Fruit fly (Drosophila melanogaster): ENCODE data around the gene Pglym87.
A peak's percentile ranks its signal among the peaks of the same experiment; 100 is the strongest.

Pglym87 gene

DNA sequence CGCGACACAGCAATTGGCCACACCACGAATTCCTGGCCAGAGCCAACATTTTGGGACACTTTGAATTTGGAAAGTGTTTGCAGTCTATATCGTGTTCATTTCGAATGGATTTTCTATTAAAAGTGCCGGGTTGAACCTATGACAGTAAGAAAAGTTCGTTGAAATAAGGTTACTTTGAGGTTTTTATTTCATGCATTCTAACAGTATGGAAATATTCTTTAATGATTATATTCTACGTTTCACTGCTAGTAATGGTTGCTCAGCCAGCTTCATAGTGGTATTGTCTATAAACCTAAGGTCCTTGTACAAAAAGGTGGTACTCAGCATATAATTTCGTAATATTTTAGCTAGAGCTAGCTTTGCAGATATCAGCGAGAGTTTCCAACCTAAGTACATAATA, at the start of gene Pglym87:
TSS of gene Pglym87 (minus strand) at position 101 of the 400 bp plus-strand sequence.
- TF ChIP-seq CG15336 (GFP tag; IDR thresholded peaks at IDR 0.05) (no peak), Eip75B (GFP tag; optimal IDR thresholded peaks at IDR 0.05) (no peak), esn (GFP tag; optimal IDR thresholded peaks at IDR 0.05) (no peak), CG10631 (GFP tag; optimal IDR thresholded peaks at IDR 0.05) (no peak), vri (GFP tag; optimal IDR thresholded peaks at IDR 0.05) (no peak), CG1621 (tag; optimal IDR thresholded peaks at IDR 0.05) (no peak), Met (GFP tag; optimal IDR thresholded peaks at IDR 0.05) (no peak), CG7368 (GFP tag; optimal IDR thresholded peaks at IDR 0.05) (no peak), Hr39 (GFP tag; optimal IDR thresholded peaks at IDR 0.05) (no peak), cyc (GFP tag; optimal IDR thresholded peaks at IDR 0.05) (no peak)

DNA sequence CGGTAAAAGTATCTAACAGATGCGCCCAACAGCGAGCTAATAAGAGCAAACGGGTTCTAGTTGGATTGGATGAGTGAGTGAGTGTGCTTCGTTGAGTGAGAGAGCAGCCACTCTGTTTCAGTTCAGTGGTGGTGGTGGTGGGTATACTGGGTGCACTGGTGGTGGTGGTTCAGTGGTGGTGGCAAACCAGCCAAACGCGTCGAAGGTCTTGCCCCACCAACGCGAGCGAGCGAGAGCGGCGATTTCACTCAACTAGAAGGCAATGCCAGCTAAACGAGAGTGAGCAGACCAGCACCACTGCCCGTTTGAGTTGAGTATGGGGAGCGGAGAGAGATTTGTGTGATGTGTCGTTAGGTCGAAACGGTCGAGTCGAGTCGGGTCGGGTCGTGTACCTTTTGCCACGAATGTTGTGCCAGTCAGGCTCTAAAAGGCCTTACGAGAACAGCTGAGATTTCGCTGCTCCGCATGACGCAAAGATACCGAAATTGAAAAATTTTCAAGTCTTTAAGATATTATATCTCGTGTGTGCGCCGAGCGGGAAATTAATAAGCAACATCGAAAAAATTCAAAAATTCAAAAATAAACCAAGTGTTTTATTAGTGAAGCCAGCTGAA, 48.3 kb upstream of the Pglym87 start:
- TF ChIP-seq dac (GFP tag; optimal IDR thresholded peaks at IDR 0.05) (no peak), svp (GFP tag) (peak; percentile 100), fkh (GFP tag; optimal IDR thresholded peaks at IDR 0.05) (peak; percentile 40), CG1621 (tag; optimal IDR thresholded peaks at IDR 0.05) (peak; percentile 16), dsx (GFP tag; optimal IDR thresholded peaks at IDR 0.05; ENCODE audit: poor library complexity, severe bottlenecking) (peak; percentile 21), Lpt (GFP tag; optimal IDR thresholded peaks at IDR 0.05) (peak; percentile 3), Hr38 (GFP tag; optimal IDR thresholded peaks at IDR 0.05) (no peak), CG9139 (GFP tag; optimal IDR thresholded peaks at IDR 0.05) (peak; percentile 20), CG11294 (GFP tag; IDR thresholded peaks at IDR 0.05) (no peak), fd59A (GFP tag; optimal IDR thresholded peaks at IDR 0.05) (no peak), acj6 (GFP tag; optimal IDR thresholded peaks at IDR 0.05) (no peak), Eip78C (GFP tag) (peak; percentile 79), Eip75B (GFP tag; optimal IDR thresholded peaks at IDR 0.05) (peak; percentile 7), ss (GFP tag; optimal IDR thresholded peaks at IDR 0.05) (peak; percentile 8 to 30), CG3919 (GFP tag; optimal IDR thresholded peaks at IDR 0.05) (peak; percentile 14), CG4318 (GFP tag; optimal IDR thresholded peaks at IDR 0.05) (no peak), fd85E (GFP tag; optimal IDR thresholded peaks at IDR 0.05) (no peak), CG8119 (GFP tag; IDR thresholded peaks at IDR 0.05) (peak; percentile 46; the same call in 2 of the 3 replicates), CG7368 (GFP tag; optimal IDR thresholded peaks at IDR 0.05) (peak; percentile 62), CG6792 (GFP tag; optimal IDR thresholded peaks at IDR 0.05) (no peak), net (GFP tag; optimal IDR thresholded peaks at IDR 0.05) (peak; percentile 27), Hr4 (GFP tag; optimal IDR thresholded peaks at IDR 0.05) (no peak), eg (GFP tag; IDR thresholded peaks at IDR 0.05) (peak; percentile 42; the same call in 1 of the 3 replicates), CG16779 (tag; optimal IDR thresholded peaks at IDR 0.05) (peak; percentile 12)

DNA sequence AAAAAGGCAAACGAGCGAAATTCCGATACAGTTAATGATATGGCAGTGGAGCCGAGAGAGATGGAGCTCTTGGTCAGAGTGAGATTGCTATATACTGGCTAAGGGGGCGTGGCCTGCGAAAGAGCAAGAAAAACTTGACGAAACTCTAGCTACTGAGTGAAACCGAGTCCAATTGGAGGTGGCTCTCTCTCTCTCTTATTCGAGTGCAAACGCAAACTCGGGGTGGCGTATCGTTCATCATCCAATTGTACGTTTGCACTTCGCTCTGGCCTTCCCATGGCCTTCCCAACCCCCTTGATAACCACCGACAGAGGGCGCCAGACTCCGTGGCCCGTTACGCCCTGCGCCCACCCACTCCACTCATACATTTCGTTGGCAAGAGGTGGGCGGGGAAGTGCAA, 46.5 kb upstream of the Pglym87 start:
- TF ChIP-seq vri (GFP tag; optimal IDR thresholded peaks at IDR 0.05) = no peak
- TF ChIP-seq CG7368 (GFP tag; optimal IDR thresholded peaks at IDR 0.05) = peak; percentile 32
- 0 out of 3 replicates have a peak, but pooled peaks have one; percentile 16 for TF ChIP-seq CG6163 (GFP tag; IDR thresholded peaks at IDR 0.05)
- peak; percentile 100 for TF ChIP-seq svp (GFP tag)
- peak; percentile 17 for TF ChIP-seq dsx (GFP tag; optimal IDR thresholded peaks at IDR 0.05; ENCODE audit: poor library complexity, severe bottlenecking)

DNA sequence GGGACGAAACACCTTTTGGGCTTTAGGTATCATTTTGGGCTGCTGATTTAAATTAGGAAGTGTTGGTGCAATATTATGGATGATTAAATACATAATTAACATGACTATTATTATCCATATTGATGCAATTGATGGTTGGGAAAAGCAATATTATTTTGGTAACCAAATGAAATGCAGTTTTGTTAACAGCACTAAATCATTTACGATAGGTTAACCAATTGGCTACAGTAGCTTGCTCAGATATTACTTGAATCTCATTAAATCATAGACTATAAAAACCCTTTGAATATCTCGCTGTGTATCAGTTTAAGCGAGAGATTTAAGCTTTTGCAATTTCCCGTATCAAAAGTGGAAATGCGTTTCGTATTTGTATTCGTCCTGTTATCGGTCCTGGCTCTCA, 40.3 kb upstream of the Pglym87 start, which contains the start of gene Sfp87B:
TSS of gene Sfp87B (plus strand) at position 301 of the 400 bp plus-strand sequence.
- TF ChIP-seq net (GFP tag; optimal IDR thresholded peaks at IDR 0.05) = no peak
- TF ChIP-seq CG6808 (GFP tag; optimal IDR thresholded peaks at IDR 0.05) = no peak
- TF ChIP-seq Sox14 (GFP tag; optimal IDR thresholded peaks at IDR 0.05) = no peak
- no peak for TF ChIP-seq CG16779 (tag; optimal IDR thresholded peaks at IDR 0.05)
- TF ChIP-seq OdsH (GFP tag; optimal IDR thresholded peaks at IDR 0.05) = no peak
- TF ChIP-seq CG6163 (GFP tag; IDR thresholded peaks at IDR 0.05) = no peak
- no peak for TF ChIP-seq Eip75B (GFP tag; optimal IDR thresholded peaks at IDR 0.05)

All from whole organism, prepupa.